Worm (Caenorhabditis elegans): ENCODE measurements around the gene Y15E3A.5.

- TF ChIP-seq egl-27 (tag; optimal IDR thresholded peaks at IDR 0.05) (no peak), sma-3 (GFP tag; optimal IDR thresholded peaks at IDR 0.05) (no peak), lin-11 (tag; optimal IDR thresholded peaks at IDR 0.05) (no peak), ama-1 (optimal IDR thresholded peaks at IDR 0.05) (no peak), nhr-10 (tag; optimal IDR thresholded peaks at IDR 0.05) (no peak)
Observed at ce11 chrX:15382256-15382655, 41.9 kb downstream of the Y15E3A.5 start.
